Fruit fly (Drosophila melanogaster) ovary, adult (tissue): Measurements from ENCODE around the gene Gr8a.
A peak's percentile ranks its signal among the peaks of the same experiment; 100 is the strongest.

Source experiments
- CG17801 ChIP-seq: fragments of 200-800 bp; optimal IDR thresholded peaks from 2 replicates; lab custom pipeline; 2019; ENCODE audit warnings: missing biosample characterization, mild to moderate bottlenecking, missing genetic modification characterization, moderate library complexity; ENCODE audit not compliant: partially characterized antibody

Gr8a gene

DNA sequence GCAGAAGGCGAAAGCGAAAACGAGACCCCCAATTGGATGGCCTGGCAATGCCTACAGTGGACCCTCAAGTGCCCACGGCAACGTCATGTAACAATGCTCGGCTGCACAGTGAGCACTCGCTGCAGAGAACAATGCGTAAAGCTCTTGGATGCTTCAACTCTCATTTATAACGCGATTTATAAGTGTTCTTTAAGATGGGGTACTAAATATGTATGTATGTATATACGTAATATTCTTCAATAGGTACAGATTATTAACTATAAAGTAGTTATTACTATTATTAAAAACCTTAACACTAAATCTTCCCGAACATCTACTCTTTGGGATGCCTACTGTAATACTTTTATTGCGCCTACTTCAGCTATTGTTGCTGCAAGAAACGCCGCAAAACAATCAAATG is 39.1 kb downstream of the Gr8a start:
- TF ChIP-seq CG17801 (GFP tag; lab: Kevin White, UChicago): peak; percentile 15

DNA sequence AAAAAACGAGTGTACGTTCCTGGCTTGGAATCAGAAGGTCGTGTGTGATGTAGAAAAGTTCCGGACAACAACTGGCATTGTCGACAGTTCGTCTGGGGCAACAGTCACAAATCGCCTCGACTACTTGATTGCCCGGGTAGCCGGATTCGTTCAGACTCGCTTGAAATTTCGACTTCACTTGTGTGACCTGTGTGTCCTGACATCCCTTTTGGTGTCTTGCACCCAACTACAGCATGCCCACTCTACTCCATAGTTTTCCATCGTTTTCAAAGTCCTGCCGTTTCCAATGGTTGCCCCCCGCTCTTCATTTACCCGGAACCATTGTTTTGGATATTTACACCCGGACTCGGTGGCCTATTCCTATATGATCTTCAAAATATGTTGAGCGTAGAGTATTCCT is 40.7 kb downstream of the Gr8a start, which contains the start of gene Erk7:
Gene Erk7, minus strand, starts transcription at position 101 of the 400 bp plus-strand sequence.
- TF ChIP-seq CG17801 (GFP tag; lab: Kevin White, UChicago): no peak

dm6 chrX:9269825-9270224 is 42.9 kb downstream of the Gr8a start, which contains the start of gene CG17440:
Gene CG17440 (minus strand): TSS chrX:9269925.
- TF ChIP-seq CG17801 (GFP tag; lab: Kevin White, UChicago): no peak

dm6 chrX:9272830-9273507 is 46.0 kb downstream of the Gr8a start, which contains the start of the genes Cfp1 and Aladin:
Gene Cfp1 (minus strand): TSS chrX:9272960.
Gene Aladin (plus strand): TSS chrX:9273413.
- TF ChIP-seq CG17801 (GFP tag; lab: Kevin White, UChicago): no peak
